Worm (Caenorhabditis elegans) whole organism, L1 larva: ENCODE data around the gene trm-1.

ENCODE experiments used
- C16A3.4 ChIP-seq: fragments of 150-350 bp; optimal IDR thresholded peaks from 2 replicates; lab custom pipeline; 2014; ENCODE audit warnings: missing biosample characterization, missing genetic modification characterization
- aha-1 ChIP-seq: fragments of 150-350 bp; optimal IDR thresholded peaks from 2 replicates; lab custom pipeline; 2014; ENCODE audit warnings: missing biosample characterization, missing genetic modification characterization
- blmp-1 ChIP-seq: fragments of 150-350 bp; optimal IDR thresholded peaks from 2 replicates; lab custom pipeline; 2014; ENCODE audit warnings: missing biosample characterization, missing genetic modification characterization
- ceh-82 ChIP-seq, 3 experiments: fragments of 150-350 bp in 1 of 3; sonication (generic microtip) in 2 of 3; optimal IDR thresholded peaks; 2 replicates each; lab custom pipeline; 2014 to 2017; ENCODE audit warnings: missing biosample characterization in 3 of 3, missing genetic modification characterization in 3 of 3
- ceh-90 ChIP-seq: sonication (generic microtip); optimal IDR thresholded peaks from 2 replicates; lab custom pipeline; 2016; ENCODE audit warnings: missing genetic modification characterization, missing compliant biosample characterization
- dpl-1 ChIP-seq, 3 experiments: fragments of 150-350 bp in 2 of 3; sonication (generic microtip) in 1 of 3; optimal IDR thresholded peaks; 2 replicates each; lab custom pipeline; 2014 to 2017; ENCODE audit warnings: missing biosample characterization in 3 of 3, missing genetic modification characterization in 3 of 3, missing genetic modification reagents in 3 of 3
- dsc-1 ChIP-seq: sonication (generic microtip); optimal IDR thresholded peaks from 2 replicates; lab custom pipeline; 2016; ENCODE audit warnings: mild to moderate bottlenecking, missing genetic modification characterization, missing compliant biosample characterization
- efl-1 ChIP-seq, 4 experiments: fragments of 150-350 bp; optimal IDR thresholded peaks in 3 of 4; peaks in 1 of 4; 1 replicate in 1 of 4; 2 replicates in 3 of 4; lab custom pipeline; 2014; ENCODE audit warnings: missing biosample characterization in 2 of 4, missing genetic modification characterization in 2 of 4, missing genetic modification reagents in 2 of 4
- egl-13 ChIP-seq: sonication (generic microtip); optimal IDR thresholded peaks from 2 replicates; lab custom pipeline; 2016; ENCODE audit warnings: missing genotype, missing genetic modification reagents, missing genetic modification characterization, missing compliant biosample characterization
- elt-2 ChIP-seq: sonication (generic microtip); optimal IDR thresholded peaks from 2 replicates; lab custom pipeline; 2016; ENCODE audit warnings: missing genetic modification characterization, mild to moderate bottlenecking, inconsistent platforms, missing compliant biosample characterization, missing genetic modification reagents
- fkh-10 ChIP-seq: sonication (generic microtip); optimal IDR thresholded peaks from 2 replicates; lab custom pipeline; 2017; ENCODE audit warnings: missing biosample characterization, missing genetic modification reagents, missing genetic modification characterization
- fkh-4 ChIP-seq: sonication (generic microtip); optimal IDR thresholded peaks from 2 replicates; lab custom pipeline; 2016; ENCODE audit warnings: missing compliant biosample characterization, missing genetic modification characterization, borderline replicate concordance
- fkh-8 ChIP-seq: sonication (generic microtip); optimal IDR thresholded peaks from 2 replicates; lab custom pipeline; 2016; ENCODE audit warnings: mild to moderate bottlenecking, missing genetic modification characterization, missing compliant biosample characterization
- grh-1 ChIP-seq: fragments of 200-800 bp; sonication (Bioruptor generic); IDR thresholded peaks from 2 replicates; pipeline ENCODE4 v1.3.6; 2022; ENCODE audit warnings: missing genetic modification reagents, missing genetic modification characterization, missing compliant biosample characterization
- hlh-17 ChIP-seq: fragments of 200-800 bp; sonication (Bioruptor generic); optimal IDR thresholded peaks from 2 replicates; lab custom pipeline; 2018; ENCODE audit warnings: missing genetic modification characterization, mild to moderate bottlenecking, missing compliant biosample characterization, moderate library complexity, borderline replicate concordance
- irx-1 ChIP-seq: sonication (generic microtip); optimal IDR thresholded peaks from 2 replicates; lab custom pipeline; 2016; ENCODE audit warnings: missing genetic modification characterization, missing compliant biosample characterization
- jun-1 ChIP-seq: fragments of 150-350 bp; optimal IDR thresholded peaks from 2 replicates; lab custom pipeline; 2014; ENCODE audit warnings: missing biosample characterization, missing genetic modification reagents, missing genetic modification characterization
- lin-35 ChIP-seq, 2 experiments: fragments of 150-350 bp; optimal IDR thresholded peaks; 2 replicates each; lab custom pipeline; 2014; ENCODE audit warnings: missing biosample characterization in 2 of 2, missing genetic modification characterization in 2 of 2, missing genetic modification reagents in 2 of 2
- lsy-2 ChIP-seq, 2 experiments: fragments of 150-350 bp; optimal IDR thresholded peaks; 2 replicates each; lab custom pipeline; 2014; ENCODE audit warnings: missing biosample characterization in 2 of 2, missing genetic modification characterization in 2 of 2
- mab-9 ChIP-seq: fragments of 200-800 bp; sonication (Bioruptor generic); IDR thresholded peaks from 2 replicates; pipeline ENCODE4 v1.3.6; 2022; ENCODE audit warnings: missing genetic modification reagents, missing genetic modification characterization, missing compliant biosample characterization
- nhr-11 ChIP-seq: fragments of 150-350 bp; optimal IDR thresholded peaks from 2 replicates; lab custom pipeline; 2014; ENCODE audit warnings: missing biosample characterization, missing genetic modification characterization
- nhr-19 ChIP-seq: fragments of 200-800 bp; sonication (Bioruptor generic); conservative IDR thresholded peaks from 2 replicates; pipeline ENCODE4 v1.3.6; 2022; ENCODE audit warnings: missing genetic modification characterization, missing compliant biosample characterization
- nhr-20 ChIP-seq: sonication (generic microtip); optimal IDR thresholded peaks from 2 replicates; lab custom pipeline; 2016; ENCODE audit warnings: mild to moderate bottlenecking, missing genetic modification characterization, missing compliant biosample characterization
- nhr-28 ChIP-seq: fragments of 150-350 bp; optimal IDR thresholded peaks from 2 replicates; lab custom pipeline; 2014; ENCODE audit warnings: missing biosample characterization, missing genetic modification characterization
- nhr-85 ChIP-seq: sonication (generic microtip); peaks from one replicate; lab custom pipeline; 2016; ENCODE audit warnings: missing genetic modification characterization, inconsistent platforms, missing compliant biosample characterization
- pag-3 ChIP-seq: sonication (generic microtip); optimal IDR thresholded peaks from 2 replicates; lab custom pipeline; 2017; ENCODE audit warnings: missing genetic modification characterization, mild to moderate bottlenecking, missing compliant biosample characterization, antibody characterized with exemption, borderline replicate concordance; ENCODE audit not compliant: insufficient read depth
- pax-3 ChIP-seq: fragments of 200-800 bp; sonication (Bioruptor generic); optimal IDR thresholded peaks from 2 replicates; lab custom pipeline; 2018; ENCODE audit warnings: mild to moderate bottlenecking, missing genetic modification characterization, moderate library complexity, missing compliant biosample characterization
- pqm-1 ChIP-seq: sonication (generic microtip); optimal IDR thresholded peaks from 3 replicates; lab custom pipeline; 2017; ENCODE audit warnings: missing biosample characterization, missing genetic modification characterization
- rnt-1 ChIP-seq: sonication (generic microtip); optimal IDR thresholded peaks from 2 replicates; lab custom pipeline; 2016; ENCODE audit warnings: mild to moderate bottlenecking, missing genetic modification characterization, moderate library complexity, missing compliant biosample characterization
- skn-1 ChIP-seq: fragments of 150-350 bp; optimal IDR thresholded peaks from 2 replicates; lab custom pipeline; 2014; ENCODE audit warnings: missing biosample characterization, missing genetic modification characterization
- tbx-2 ChIP-seq: sonication (generic microtip); optimal IDR thresholded peaks from 2 replicates; lab custom pipeline; 2016; ENCODE audit warnings: missing genetic modification characterization, missing compliant biosample characterization
- unc-130 ChIP-seq: fragments of 150-350 bp; optimal IDR thresholded peaks from 2 replicates; lab custom pipeline; 2017; ENCODE audit warnings: missing biosample characterization, missing genetic modification characterization, inconsistent platforms
- xbp-1 ChIP-seq: sonication (generic microtip); optimal IDR thresholded peaks from 2 replicates; lab custom pipeline; 2016; ENCODE audit warnings: missing genetic modification characterization, missing compliant biosample characterization
- zag-1 ChIP-seq: fragments of 150-350 bp; optimal IDR thresholded peaks from 2 replicates; lab custom pipeline; 2014; ENCODE audit warnings: missing biosample characterization, missing genetic modification characterization
- zip-4 ChIP-seq: fragments of 200-800 bp; sonication (Bioruptor generic); optimal IDR thresholded peaks from 2 replicates; lab custom pipeline; 2018; ENCODE audit warnings: mild to moderate bottlenecking, missing genetic modification characterization, moderate library complexity, missing compliant biosample characterization
- ztf-11 ChIP-seq, 2 experiments: sonication (generic microtip); optimal IDR thresholded peaks; 2 replicates each; lab custom pipeline; 2016 to 2017; ENCODE audit warnings: missing genetic modification characterization in 2 of 2, missing biosample characterization in 1 of 2, missing compliant biosample characterization in 1 of 2
- ztf-4 ChIP-seq: fragments of 150-350 bp; optimal IDR thresholded peaks from 2 replicates; lab custom pipeline; 2014; ENCODE audit warnings: missing biosample characterization, missing genetic modification characterization

The trm-1 gene

DNA sequence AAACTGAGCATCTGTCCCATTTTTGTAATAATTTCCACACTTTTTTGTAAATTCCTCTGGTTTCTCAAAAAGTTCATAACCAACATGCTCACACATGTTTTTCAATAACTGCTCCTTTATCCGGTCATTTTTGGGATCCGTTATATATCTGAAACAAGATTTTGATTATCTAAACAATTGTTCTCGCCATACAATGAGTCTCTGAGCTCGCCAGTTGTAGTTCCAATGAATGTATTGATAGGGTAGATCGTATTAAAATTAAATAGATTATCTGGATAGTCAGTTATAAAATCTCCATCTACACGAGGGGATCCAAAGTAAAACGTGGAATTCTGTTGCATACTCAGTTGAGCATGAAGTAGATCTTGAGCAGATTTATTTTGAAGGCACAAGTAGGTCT lies 8.8 kb downstream of the trm-1 start:
- TF ChIP-seq nhr-11 (no peak), hlh-17 (no peak), pqm-1 (tag; lab: Kevin White, UChicago) (no peak), aha-1 (tag; lab: Kevin White, UChicago) (no peak), nhr-28 (tag; lab: Kevin White, UChicago) (no peak), zip-4 (GFP tag; lab: Kevin White, UChicago) (no peak), xbp-1 (tag; lab: Kevin White, UChicago) (no peak), dsc-1 (tag; lab: Kevin White, UChicago) (no peak), egl-13 (tag; lab: Kevin White, UChicago) (no peak), nhr-19 (GFP tag; lab: Robert Waterston, UW) (no peak), ztf-11 (tag; optimal IDR thresholded peaks at IDR 0.05; lab: Kevin White, UChicago) (no peak), skn-1 (tag; lab: Kevin White, UChicago) (no peak), grh-1 (GFP tag; lab: Robert Waterston, UW) (no peak), zag-1 (tag; lab: Kevin White, UChicago) (no peak), mab-9 (GFP tag; lab: Robert Waterston, UW) (no peak)

DNA sequence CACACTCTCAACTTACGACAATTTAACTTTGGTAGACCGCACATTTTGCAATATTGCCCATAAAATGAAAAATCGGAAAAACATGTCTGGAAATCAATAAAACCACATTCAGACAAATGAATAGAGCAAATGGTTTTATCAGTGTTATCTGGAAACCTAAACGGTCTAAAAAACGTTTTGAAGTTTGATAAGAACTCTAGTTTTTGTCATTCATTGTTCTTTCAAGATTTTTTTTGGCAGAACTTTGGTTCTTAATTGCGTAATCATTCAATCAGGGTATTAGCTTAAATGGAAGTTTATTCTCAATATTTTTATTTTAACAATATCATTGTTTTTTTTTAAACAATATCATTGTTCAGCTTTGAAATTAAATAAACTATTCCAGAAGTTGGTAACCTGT lies 10.2 kb downstream of the trm-1 start, which contains the start of gene cest-2.2:
cest-2.2 (minus strand) TSS at position 140 of the 400 bp plus-strand sequence.
- TF ChIP-seq ztf-4 (no peak), nhr-19 (GFP tag; lab: Robert Waterston, UW) (no peak), nhr-20 (tag; lab: Kevin White, UChicago) (no peak), C16A3.4 (tag; lab: Kevin White, UChicago) (no peak), grh-1 (GFP tag; lab: Robert Waterston, UW) (no peak), elt-2 (tag; lab: Kevin White, UChicago) (peak; percentile 21)

ce11 chrV:14171284-14171683 lies 14.1 kb downstream of the trm-1 start, which contains the start of gene cest-2.1:
Gene cest-2.1 (minus strand): TSS chrV:14171481.
- TF ChIP-seq ceh-82 (tag; optimal IDR thresholded peaks at IDR 0.05; lab: Kevin White, UChicago) = no peak
- no peak for TF ChIP-seq fkh-8 (tag; lab: Kevin White, UChicago)
- TF ChIP-seq rnt-1 (tag; lab: Kevin White, UChicago) = no peak
- no peak for TF ChIP-seq efl-1 (optimal IDR thresholded peaks at IDR 0.05; lab: Kevin White, UChicago)
- TF ChIP-seq efl-1 (GFP tag; optimal IDR thresholded peaks at IDR 0.05 in 1 of 2; lab: Kevin White, UChicago) = no peak
- TF ChIP-seq tbx-2 (tag; lab: Kevin White, UChicago) = no peak
- no peak for TF ChIP-seq lin-35 (GFP tag; optimal IDR thresholded peaks at IDR 0.05; lab: Kevin White, UChicago)
- TF ChIP-seq pag-3 (tag; lab: Kevin White, UChicago) = no peak
- no peak for TF ChIP-seq hlh-17
- no peak for TF ChIP-seq lsy-2 (tag; optimal IDR thresholded peaks at IDR 0.05; lab: Kevin White, UChicago)
- no peak for TF ChIP-seq pax-3
- no peak for TF ChIP-seq dpl-1 (GFP tag; optimal IDR thresholded peaks at IDR 0.05; lab: Kevin White, UChicago)
- TF ChIP-seq C16A3.4 (tag; lab: Kevin White, UChicago) = no peak
- no peak for TF ChIP-seq zag-1 (tag; lab: Kevin White, UChicago)
- TF ChIP-seq nhr-19 (GFP tag; lab: Robert Waterston, UW) = no peak
- no peak for TF ChIP-seq ceh-90 (tag; lab: Kevin White, UChicago)
- no peak for TF ChIP-seq nhr-85 (tag; lab: Kevin White, UChicago)
- no peak for TF ChIP-seq grh-1 (GFP tag; lab: Robert Waterston, UW)
- TF ChIP-seq fkh-4 (tag; lab: Kevin White, UChicago) = no peak
- TF ChIP-seq fkh-10 = no peak
- no peak for TF ChIP-seq blmp-1 (tag; lab: Kevin White, UChicago)

DNA sequence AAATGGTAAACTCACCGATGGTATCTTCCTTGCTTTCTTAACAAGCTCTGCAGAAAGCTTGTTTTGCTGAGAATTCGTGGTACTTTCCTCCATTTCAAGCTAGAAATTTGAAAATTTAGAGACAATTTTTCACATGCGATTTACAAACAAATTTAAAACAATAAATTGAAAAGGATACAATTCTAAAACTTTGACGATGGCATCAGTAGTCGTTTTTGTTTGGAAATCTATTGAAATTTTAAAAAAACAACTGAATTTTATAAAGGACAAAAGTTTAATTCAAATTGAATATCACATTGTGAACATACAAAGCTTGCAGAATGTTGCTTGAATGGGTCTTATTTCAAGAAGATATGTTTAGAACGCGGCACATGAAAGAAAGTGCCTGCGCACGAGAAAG lies 17.8 kb downstream of the trm-1 start, which contains the start of gene ocam-1:
ocam-1 (minus strand) TSS at position 101 of the 400 bp plus-strand sequence.
- no peak for TF ChIP-seq jun-1 (tag; lab: Kevin White, UChicago)
- TF ChIP-seq unc-130 (tag; lab: Kevin White, UChicago) = no peak
- no peak for TF ChIP-seq irx-1
